Worm (Caenorhabditis elegans): Measurements from ENCODE around the gene F59B8.1.

F59B8.1 gene

ce11 chrIV:9441391-9441790 lies 13.3 kb downstream of the F59B8.1 start:
- no peak for TF ChIP-seq ceh-31 (tag; optimal IDR thresholded peaks at IDR 0.05)
- TF ChIP-seq lin-11 (tag; optimal IDR thresholded peaks at IDR 0.05), result no peak
- TF ChIP-seq ceh-2 (tag; optimal IDR thresholded peaks at IDR 0.05), result no peak

ce11 chrIV:9442106-9442532 lies 14.1 kb downstream of the F59B8.1 start:
- peak; percentile 93 for TF ChIP-seq elt-2 (tag; optimal IDR thresholded peaks at IDR 0.05)
- TF ChIP-seq ets-4 (tag; optimal IDR thresholded peaks at IDR 0.05), result no peak
- no peak for TF ChIP-seq syd-9 (tag; optimal IDR thresholded peaks at IDR 0.05)

- TF ChIP-seq unc-86 (tag; optimal IDR thresholded peaks at IDR 0.05) (no peak), hlh-6 (tag; optimal IDR thresholded peaks at IDR 0.05) (no peak), hlh-15 (tag; optimal IDR thresholded peaks at IDR 0.05) (no peak), pag-3 (tag; optimal IDR thresholded peaks at IDR 0.05; ENCODE audit: borderline replicate concordance) (no peak), pha-4 (tag; optimal IDR thresholded peaks at IDR 0.05) (no peak), ceh-2 (tag; optimal IDR thresholded peaks at IDR 0.05) (no peak), odd-2 (tag; optimal IDR thresholded peaks at IDR 0.05) (no peak), nfya-1 (tag; optimal IDR thresholded peaks at IDR 0.05) (no peak), ceh-24 (tag; optimal IDR thresholded peaks at IDR 0.05) (no peak), pros-1 (tag; optimal IDR thresholded peaks at IDR 0.05) (no peak), ceh-19 (GFP tag; optimal IDR thresholded peaks at IDR 0.05) (no peak), ceh-48 (tag; optimal IDR thresholded peaks at IDR 0.05) (no peak), ref-2 (tag; optimal IDR thresholded peaks at IDR 0.05) (no peak), ceh-30 (tag; optimal IDR thresholded peaks at IDR 0.05) (no peak), lim-6 (tag; optimal IDR thresholded peaks at IDR 0.05) (no peak), C08G9.2 (tag; optimal IDR thresholded peaks at IDR 0.05) (no peak), fkh-6 (tag; optimal IDR thresholded peaks at IDR 0.05) (no peak)
Observed at ce11 chrIV:9443940-9444339, 15.9 kb downstream of the F59B8.1 start, which contains the start of gene F38E11.9. Gene F38E11.9 (minus strand): TSS chrIV:9444040.

ce11 chrIV:9444417-9445026 lies 16.5 kb downstream of the F59B8.1 start:
- TF ChIP-seq ceh-14 (tag; optimal IDR thresholded peaks at IDR 0.05), result peak; percentile 50
- TF ChIP-seq ceh-9 (tag; optimal IDR thresholded peaks at IDR 0.05), result no peak
- TF ChIP-seq ama-1 (optimal IDR thresholded peaks at IDR 0.05), result peak; percentile 97
- peak; percentile 79 for TF ChIP-seq unc-42 (tag; optimal IDR thresholded peaks at IDR 0.05)
- peak; percentile 83 for TF ChIP-seq nfya-1 (tag; optimal IDR thresholded peaks at IDR 0.05)
- peak; percentile 50 for TF ChIP-seq unc-55 (GFP tag; optimal IDR thresholded peaks at IDR 0.05)
- TF ChIP-seq che-1 (tag; optimal IDR thresholded peaks at IDR 0.05), result peak; percentile 33
- TF ChIP-seq ztf-16 (tag; optimal IDR thresholded peaks at IDR 0.05), result peak; percentile 40
- TF ChIP-seq madf-2 (tag; optimal IDR thresholded peaks at IDR 0.05), result peak; percentile 7
- peak; percentile 42 for TF ChIP-seq F13H6.1 (tag; optimal IDR thresholded peaks at IDR 0.05)
- TF ChIP-seq ets-4 (tag; optimal IDR thresholded peaks at IDR 0.05), result peak; percentile 61
- TF ChIP-seq rnt-1 (tag; optimal IDR thresholded peaks at IDR 0.05), result peak; percentile 67
- peak; percentile 82 for TF ChIP-seq ceh-34 (tag; optimal IDR thresholded peaks at IDR 0.05)
- peak; percentile 6 for TF ChIP-seq C08G9.2 (tag; optimal IDR thresholded peaks at IDR 0.05)
- TF ChIP-seq gmeb-2 (tag; optimal IDR thresholded peaks at IDR 0.05), result no peak
- no peak for TF ChIP-seq nhr-11 (tag; optimal IDR thresholded peaks at IDR 0.05)
- TF ChIP-seq lin-11 (tag; optimal IDR thresholded peaks at IDR 0.05), result no peak
- TF ChIP-seq ceh-6 (GFP tag; optimal IDR thresholded peaks at IDR 0.05), result no peak
- TF ChIP-seq ceh-48 (tag; optimal IDR thresholded peaks at IDR 0.05), result peak; percentile 7
- peak; percentile 61 for TF ChIP-seq ceh-30 (tag; optimal IDR thresholded peaks at IDR 0.05)
- peak; percentile 6 for TF ChIP-seq tbx-7 (tag; optimal IDR thresholded peaks at IDR 0.05)
- no peak for TF ChIP-seq lim-6 (tag; optimal IDR thresholded peaks at IDR 0.05)
- TF ChIP-seq ceh-31 (tag; optimal IDR thresholded peaks at IDR 0.05), result peak; percentile 86
- TF ChIP-seq ceh-18 (tag; optimal IDR thresholded peaks at IDR 0.05), result peak; percentile 77
- peak; percentile 23 for TF ChIP-seq fkh-6 (tag; optimal IDR thresholded peaks at IDR 0.05)
- peak; percentile 7 for TF ChIP-seq pha-2 (tag; optimal IDR thresholded peaks at IDR 0.05)
- no peak for TF ChIP-seq C38D4.7 (GFP tag; optimal IDR thresholded peaks at IDR 0.05)
- peak; percentile 33; the same call in 1 of the 2 replicates for TF ChIP-seq sox-2 (GFP tag; IDR thresholded peaks at IDR 0.05)
- TF ChIP-seq ref-2 (tag; optimal IDR thresholded peaks at IDR 0.05), result peak; percentile 76
- TF ChIP-seq ceh-2 (tag; optimal IDR thresholded peaks at IDR 0.05), result peak; percentile 41
- TF ChIP-seq eyg-1 (tag; optimal IDR thresholded peaks at IDR 0.05), result no peak
- TF ChIP-seq Y22D7AL.16 (tag; optimal IDR thresholded peaks at IDR 0.05), result no peak
- peak; percentile 77 for TF ChIP-seq elt-2 (tag; optimal IDR thresholded peaks at IDR 0.05)
- peak; percentile 26 for TF ChIP-seq hlh-8 (tag; optimal IDR thresholded peaks at IDR 0.05)
- TF ChIP-seq ttx-3 (tag; optimal IDR thresholded peaks at IDR 0.05), result peak; percentile 21

Measured in whole organism, late embryonic.